Fruit fly (Drosophila melanogaster) whole organism, embryonic: ENCODE results near the gene CG14883.

ENCODE experiments used
- Adf1 ChIP-seq: fragments of 200-800 bp; sonication (Bioruptor generic); IDR thresholded peaks from 2 replicates; pipeline ENCODE4 v1.3.6; 2022; ENCODE audit warnings: missing biosample characterization, missing genetic modification characterization
- CG10366 ChIP-seq: fragments of 200-800 bp; sonication (Bioruptor generic); IDR thresholded peaks from 2 replicates; pipeline ENCODE4 v1.3.6; 2022; ENCODE audit warnings: missing biosample characterization, missing genetic modification characterization
- CG11456 ChIP-seq: fragments of 200-800 bp; sonication (Bioruptor generic); IDR thresholded peaks from 3 replicates; pipeline ENCODE4 v1.3.6; 2022; ENCODE audit warnings: missing biosample characterization, missing genetic modification characterization
- CG11560 ChIP-seq: fragments of 200-800 bp; sonication (Bioruptor generic); IDR thresholded peaks from 3 replicates; pipeline ENCODE4 v1.3.6; 2022; ENCODE audit warnings: missing biosample characterization, missing genetic modification characterization
- CG12155 ChIP-seq: fragments of 200-800 bp; sonication (Bioruptor generic); optimal IDR thresholded peaks from 3 replicates; lab custom pipeline; 2016; ENCODE audit warnings: missing biosample characterization, missing genetic modification characterization
- CG12744 ChIP-seq: fragments of 200-800 bp; sonication (Bioruptor generic); optimal IDR thresholded peaks from 2 replicates; lab custom pipeline; 2016; ENCODE audit warnings: missing biosample characterization, missing genetic modification characterization
- CG15011 ChIP-seq: fragments of 200-800 bp; sonication (Bioruptor generic); optimal IDR thresholded peaks from 3 replicates; lab custom pipeline; 2018; ENCODE audit warnings: missing biosample characterization, mild to moderate bottlenecking, missing genetic modification characterization
- CG17328 ChIP-seq: fragments of 200-800 bp; sonication (Bioruptor generic); IDR thresholded peaks from 2 replicates; pipeline ENCODE4 v1.3.6; 2022; ENCODE audit warnings: missing biosample characterization, missing genetic modification characterization
- CG17385 ChIP-seq: fragments of 200-800 bp; sonication (Bioruptor generic); optimal IDR thresholded peaks from 3 replicates; lab custom pipeline; 2018; ENCODE audit warnings: missing biosample characterization, mild to moderate bottlenecking, missing genetic modification characterization
- CG17802 ChIP-seq: fragments of 200-800 bp; sonication (Bioruptor generic); optimal IDR thresholded peaks from 2 replicates; lab custom pipeline; 2018; ENCODE audit warnings: missing biosample characterization, mild to moderate bottlenecking, missing genetic modification characterization, moderate library complexity
- CG1832 ChIP-seq: fragments of 200-800 bp; sonication (Bioruptor generic); optimal IDR thresholded peaks from 2 replicates; lab custom pipeline; 2017; ENCODE audit warnings: missing biosample characterization, mild to moderate bottlenecking, missing genetic modification characterization, inconsistent platforms
- CG18619 ChIP-seq: fragments of 200-800 bp; sonication (Bioruptor generic); optimal IDR thresholded peaks from 3 replicates; lab custom pipeline; 2017; ENCODE audit warnings: missing biosample characterization, mild to moderate bottlenecking, missing genetic modification characterization
- CG2199 ChIP-seq: fragments of 200-800 bp; sonication (Bioruptor generic); IDR thresholded peaks from 3 replicates; pipeline ENCODE4 v1.3.6; 2022; ENCODE audit warnings: missing biosample characterization, missing genetic modification characterization
- CG4328 ChIP-seq: fragments of 200-800 bp; sonication (Bioruptor generic); optimal IDR thresholded peaks from 3 replicates; lab custom pipeline; 2017; ENCODE audit warnings: missing biosample characterization, missing genetic modification reagents, missing genetic modification characterization
- CG7271 ChIP-seq: fragments of 200-800 bp; sonication (Bioruptor generic); optimal IDR thresholded peaks from 2 replicates; lab custom pipeline; 2018; ENCODE audit warnings: missing biosample characterization, mild to moderate bottlenecking, missing genetic modification characterization, moderate library complexity
- CG7745 ChIP-seq: fragments of 200-800 bp; sonication (Bioruptor generic); optimal IDR thresholded peaks from 2 replicates; lab custom pipeline; 2018; ENCODE audit warnings: missing biosample characterization, mild to moderate bottlenecking, missing genetic modification characterization, moderate library complexity
- CG8089 ChIP-seq: fragments of 200-800 bp; sonication (Bioruptor generic); optimal IDR thresholded peaks from 3 replicates; lab custom pipeline; 2016; ENCODE audit warnings: missing biosample characterization, missing genetic modification characterization
- CG8290 ChIP-seq, 3 experiments: fragments of 200-800 bp; sonication (Bioruptor generic); optimal IDR thresholded peaks; 2 replicates each; lab custom pipeline; 2016 to 2019; ENCODE audit warnings: missing biosample characterization in 3 of 3, missing genetic modification characterization in 3 of 3, mild to moderate bottlenecking in 2 of 3, moderate library complexity in 1 of 3
- Dip3 ChIP-seq: fragments of 200-800 bp; sonication (Bioruptor generic); optimal IDR thresholded peaks from 3 replicates; lab custom pipeline; 2016; ENCODE audit warnings: missing biosample characterization, missing genetic modification characterization
- Doc3 ChIP-seq: fragments of 200-800 bp; sonication (Bioruptor generic); IDR thresholded peaks from 3 replicates; pipeline ENCODE4 v1.3.6; 2022; ENCODE audit warnings: missing biosample characterization, missing genetic modification characterization; ENCODE audit not compliant: partially characterized antibody
- Dp ChIP-seq: fragments of 200-800 bp; sonication (Bioruptor generic); optimal IDR thresholded peaks from 2 replicates; lab custom pipeline; 2018; ENCODE audit warnings: missing biosample characterization, mild to moderate bottlenecking, missing genetic modification characterization, moderate library complexity
- Dref ChIP-seq: fragments of 200-800 bp; sonication (Bioruptor generic); IDR thresholded peaks from 2 replicates; pipeline ENCODE4 v1.3.6; 2022; ENCODE audit warnings: missing biosample characterization, missing genetic modification characterization
- Gsc ChIP-seq: fragments of 200-800 bp; sonication (Bioruptor generic); IDR thresholded peaks from 2 replicates; pipeline ENCODE4 v1.3.6; 2022; ENCODE audit warnings: missing biosample characterization, missing genetic modification characterization
- Hand ChIP-seq: fragments of 200-800 bp; sonication (Bioruptor generic); optimal IDR thresholded peaks from 2 replicates; lab custom pipeline; 2017; ENCODE audit warnings: mild to moderate bottlenecking, missing biosample characterization, missing genetic modification reagents, missing genetic modification characterization
- Jarid2 ChIP-seq: fragments of 200-800 bp; sonication (Bioruptor generic); optimal IDR thresholded peaks from 3 replicates; lab custom pipeline; 2017; ENCODE audit warnings: mild to moderate bottlenecking, missing biosample characterization, missing genetic modification reagents, missing genetic modification characterization
- Mad ChIP-seq: fragments of 200-800 bp; sonication (Bioruptor generic); optimal IDR thresholded peaks from 2 replicates; lab custom pipeline; 2016; ENCODE audit warnings: missing biosample characterization, missing genetic modification characterization
- Xrp1 ChIP-seq: fragments of 200-800 bp; sonication (Bioruptor generic); IDR thresholded peaks from 2 replicates; pipeline ENCODE4 v1.3.6; 2022; ENCODE audit warnings: missing biosample characterization, missing genetic modification characterization
- amos ChIP-seq: fragments of 200-800 bp; sonication (Bioruptor generic); IDR thresholded peaks from 2 replicates; pipeline ENCODE4 v1.3.6; 2022; ENCODE audit warnings: missing biosample characterization, missing genetic modification characterization; ENCODE audit not compliant: partially characterized antibody
- az2 ChIP-seq: fragments of 200-800 bp; sonication (Bioruptor generic); optimal IDR thresholded peaks from 3 replicates; lab custom pipeline; 2016; ENCODE audit warnings: missing biosample characterization, missing genetic modification characterization
- bcd ChIP-seq: fragments of 200-800 bp; sonication (Bioruptor generic); optimal IDR thresholded peaks from 2 replicates; lab custom pipeline; 2017; ENCODE audit warnings: missing biosample characterization, mild to moderate bottlenecking, missing genetic modification characterization
- btn ChIP-seq: fragments of 200-800 bp; sonication (Bioruptor generic); optimal IDR thresholded peaks from 2 replicates; lab custom pipeline; 2016; ENCODE audit warnings: missing biosample characterization, missing genetic modification characterization
- dpn ChIP-seq, 2 experiments: fragments of 200-800 bp; sonication (Bioruptor generic); optimal IDR thresholded peaks; 3 replicates each; lab custom pipeline; 2016; ENCODE audit warnings: missing biosample characterization in 2 of 2, missing genetic modification characterization in 2 of 2
- fd102C ChIP-seq: fragments of 200-800 bp; sonication (Bioruptor generic); optimal IDR thresholded peaks from 2 replicates; lab custom pipeline; 2018; ENCODE audit warnings: missing biosample characterization, mild to moderate bottlenecking, missing genetic modification characterization, moderate library complexity
- gt ChIP-seq: fragments of 200-800 bp; sonication (Bioruptor generic); IDR thresholded peaks from 2 replicates; pipeline ENCODE4 v1.3.6; 2022; ENCODE audit warnings: missing biosample characterization, missing genetic modification characterization
- ham ChIP-seq: fragments of 200-800 bp; sonication (Bioruptor generic); IDR thresholded peaks from 2 replicates; pipeline ENCODE4 v1.3.6; 2022; ENCODE audit warnings: missing biosample characterization, missing genetic modification characterization
- hkb ChIP-seq, 2 experiments: fragments of 200-800 bp in 1 of 2; fragments of >200 bp in 1 of 2; sonication (Bioruptor generic) in 1 of 2; IDR thresholded peaks in 1 of 2; optimal IDR thresholded peaks in 1 of 2; 2 replicates each; pipeline versions ENCODE4 v1.3.6 to Lab custom; 2017 to 2022; ENCODE audit warnings: missing biosample characterization in 1 of 2, missing genetic modification characterization in 1 of 2
- kah ChIP-seq: fragments of 200-800 bp; sonication (Bioruptor generic); optimal IDR thresholded peaks from 2 replicates; lab custom pipeline; 2018; ENCODE audit warnings: missing biosample characterization, mild to moderate bottlenecking, missing genetic modification characterization
- kay ChIP-seq: fragments of 200-800 bp; sonication (Bioruptor generic); optimal IDR thresholded peaks from 2 replicates; lab custom pipeline; 2016; ENCODE audit warnings: missing biosample characterization, missing genetic modification characterization
- kni ChIP-seq: fragments of 200-800 bp; sonication (Bioruptor generic); optimal IDR thresholded peaks from 3 replicates; lab custom pipeline; 2017; ENCODE audit warnings: mild to moderate bottlenecking, missing biosample characterization, missing genetic modification reagents, missing genetic modification characterization
- knrl ChIP-seq: fragments of 200-800 bp; sonication (Bioruptor generic); IDR thresholded peaks from 3 replicates; pipeline ENCODE4 v1.3.6; 2022; ENCODE audit warnings: missing biosample characterization, missing genetic modification characterization; ENCODE audit not compliant: partially characterized antibody
- nom ChIP-seq: fragments of 200-800 bp; sonication (Bioruptor generic); optimal IDR thresholded peaks from 2 replicates; lab custom pipeline; 2017; ENCODE audit warnings: missing biosample characterization, missing genetic modification characterization, mild to moderate bottlenecking, moderate library complexity, missing genetic modification reagents
- odd ChIP-seq: fragments of 200-800 bp; sonication (Bioruptor generic); optimal IDR thresholded peaks from 2 replicates; lab custom pipeline; 2017; ENCODE audit warnings: missing biosample characterization, mild to moderate bottlenecking, missing genetic modification characterization
- pita ChIP-seq: fragments of 200-800 bp; sonication (Bioruptor generic); optimal IDR thresholded peaks from 2 replicates; lab custom pipeline; 2017; ENCODE audit warnings: missing biosample characterization, mild to moderate bottlenecking, missing genetic modification characterization
- ranshi ChIP-seq: fragments of 200-800 bp; sonication (Bioruptor generic); IDR thresholded peaks from 2 replicates; pipeline ENCODE4 v1.3.6; 2022; ENCODE audit warnings: missing biosample characterization, missing genetic modification characterization
- sc ChIP-seq, 3 experiments: fragments of >200 bp in 2 of 3; fragments of 200-800 bp in 1 of 3; sonication (Bioruptor generic) in 1 of 3; optimal IDR thresholded peaks; 2 replicates in 2 of 3; 3 replicates in 1 of 3; lab custom pipeline; 2017; ENCODE audit warnings: mild to moderate bottlenecking in 1 of 3, missing biosample characterization in 1 of 3, missing genetic modification characterization in 1 of 3, missing genetic modification reagents in 1 of 3
- schlank ChIP-seq: fragments of 200-800 bp; sonication (Bioruptor generic); optimal IDR thresholded peaks from 2 replicates; lab custom pipeline; 2018; ENCODE audit warnings: missing biosample characterization, mild to moderate bottlenecking, missing genetic modification characterization
- seq ChIP-seq: fragments of 200-800 bp; sonication (Bioruptor generic); IDR thresholded peaks from 2 replicates; pipeline ENCODE4 v1.3.6; 2022; ENCODE audit warnings: missing biosample characterization, missing genetic modification characterization
- stc ChIP-seq: fragments of 200-800 bp; sonication (Bioruptor generic); IDR thresholded peaks from 2 replicates; pipeline ENCODE4 v1.3.6; 2022; ENCODE audit warnings: missing biosample characterization, missing genetic modification characterization
- trh ChIP-seq: fragments of 200-800 bp; sonication (Bioruptor generic); optimal IDR thresholded peaks from 2 replicates; lab custom pipeline; 2016; ENCODE audit warnings: missing biosample characterization, missing genetic modification characterization
- vnd ChIP-seq: fragments of 200-800 bp; sonication (Bioruptor generic); IDR thresholded peaks from 3 replicates; pipeline ENCODE4 v1.3.6; 2022; ENCODE audit warnings: missing biosample characterization, missing genetic modification characterization; ENCODE audit not compliant: partially characterized antibody

CG14883 gene

dm6 chr3R:16453597-16453996 is 2.3 kb upstream of the CG14883 start, which contains the start of gene Pak3 (continued):
- TF ChIP-seq CG18619 (GFP tag; lab: Kevin White, UChicago) (no peak), Jarid2 (GFP tag; lab: Kevin White, UChicago) (peak; percentile 87), az2 (GFP tag; lab: Kevin White, UChicago) (no peak), CG8290 (GFP tag; optimal IDR thresholded peaks at IDR 0.05; lab: Kevin White, UChicago) (no peak), CG8290 (tag; optimal IDR thresholded peaks at IDR 0.05; lab: Kevin White, UChicago) (no peak), dpn (GFP tag; optimal IDR thresholded peaks at IDR 0.05; lab: Kevin White, UChicago) (no peak), Xrp1 (GFP tag; lab: Robert Waterston, UW) (no peak), Gsc (no peak), ranshi (GFP tag; lab: Robert Waterston, UW) (no peak), Dip3 (GFP tag; lab: Kevin White, UChicago) (no peak), CG8089 (GFP tag; lab: Kevin White, UChicago) (no peak), CG1832 (no peak), vnd (peak; percentile 63), Doc3 (GFP tag; lab: Robert Waterston, UW) (peak; percentile 47; the same call in 1 of the 3 replicates), CG12155 (GFP tag; lab: Kevin White, UChicago) (no peak), sc (optimal IDR thresholded peaks at IDR 0.05; lab: Kevin White, UChicago) (no peak), sc (GFP tag; optimal IDR thresholded peaks at IDR 0.05; lab: Kevin White, UChicago) (no peak), Mad (GFP tag; lab: Kevin White, UChicago) (no peak), CG17385 (peak; percentile 6), Dref (GFP tag; lab: Robert Waterston, UW) (peak; percentile 89), CG10366 (GFP tag; lab: Robert Waterston, UW) (no peak), fd102C (GFP tag; lab: Kevin White, UChicago) (no peak), nom (GFP tag; lab: Kevin White, UChicago) (peak; percentile 2), CG12744 (no peak), schlank (tag; lab: Kevin White, UChicago) (no peak), CG17802 (no peak), kay (no peak), CG11560 (tag; lab: Robert Waterston, UW) (no peak), hkb (optimal IDR thresholded peaks at IDR 0.05; lab: Kevin White, UChicago) (no peak), hkb (GFP tag; IDR thresholded peaks at IDR 0.05; lab: Robert Waterston, UW) (no peak), kah (no peak), ham (GFP tag; lab: Robert Waterston, UW) (no peak), btn (GFP tag; lab: Kevin White, UChicago) (no peak), CG11456 (GFP tag; lab: Robert Waterston, UW) (no peak), Hand (GFP tag; lab: Kevin White, UChicago) (no peak), CG15011 (no peak), kni (GFP tag; lab: Kevin White, UChicago) (no peak), trh (GFP tag; lab: Kevin White, UChicago) (no peak), CG7271 (tag; lab: Kevin White, UChicago) (no peak), pita (GFP tag; lab: Kevin White, UChicago) (no peak), knrl (peak; percentile 65), amos (GFP tag; lab: Robert Waterston, UW) (peak; percentile 86), bcd (GFP tag; lab: Kevin White, UChicago) (no peak), Dp (GFP tag; lab: Kevin White, UChicago) (peak; percentile 63), odd (GFP tag; lab: Kevin White, UChicago) (no peak), CG4328 (GFP tag; lab: Kevin White, UChicago) (no peak), CG17328 (no peak), CG7745 (tag; lab: Kevin White, UChicago) (no peak), CG2199 (no peak), seq (no peak), gt (no peak), stc (no peak), Adf1 (GFP tag; lab: Robert Waterston, UW) (no peak)
